Worm (Caenorhabditis elegans) whole organism, young adult: ENCODE data around the gene ZK637.14.

Source experiments
- D2030.7 ChIP-seq: fragments of 200-800 bp; sonication (Bioruptor generic); IDR thresholded peaks from 2 replicates; pipeline ENCODE4 v1.3.6; 2022; ENCODE audit warnings: missing genetic modification reagents, missing genetic modification characterization, missing compliant biosample characterization
- F23B12.7 ChIP-seq: sonication (generic microtip); optimal IDR thresholded peaks from 2 replicates; lab custom pipeline; 2017; ENCODE audit warnings: missing genetic modification characterization, mild to moderate bottlenecking, missing compliant biosample characterization, antibody characterized with exemption, moderate library complexity; ENCODE audit not compliant: insufficient read depth
- F33H1.4 ChIP-seq: fragments of 200-800 bp; sonication (Bioruptor generic); IDR thresholded peaks from 2 replicates; pipeline ENCODE4 v1.3.6; 2022; ENCODE audit warnings: missing genetic modification reagents, missing genetic modification characterization, missing compliant biosample characterization
- F49E8.2 ChIP-seq: sonication (generic microtip); optimal IDR thresholded peaks from 3 replicates; lab custom pipeline; 2017; ENCODE audit warnings: missing genetic modification characterization, mild to moderate bottlenecking, missing compliant biosample characterization, antibody characterized with exemption, moderate library complexity; ENCODE audit not compliant: insufficient read depth
- F52B5.7 ChIP-seq: sonication (generic microtip); optimal IDR thresholded peaks from 2 replicates; lab custom pipeline; 2016; ENCODE audit warnings: mild to moderate bottlenecking, missing genetic modification characterization, missing compliant biosample characterization
- F57A8.1 ChIP-seq: fragments of 200-800 bp; sonication (Bioruptor generic); optimal IDR thresholded peaks from 2 replicates; lab custom pipeline; 2018; ENCODE audit warnings: mild to moderate bottlenecking, missing genetic modification characterization, moderate library complexity, missing compliant biosample characterization
- K12H6.12 ChIP-seq: fragments of 200-800 bp; sonication (Bioruptor generic); optimal IDR thresholded peaks from 2 replicates; lab custom pipeline; 2018; ENCODE audit warnings: mild to moderate bottlenecking, missing genetic modification characterization, missing compliant biosample characterization
- ZK185.1 ChIP-seq: sonication (generic microtip); optimal IDR thresholded peaks from 2 replicates; lab custom pipeline; 2016; ENCODE audit warnings: mild to moderate bottlenecking, missing genetic modification characterization, missing compliant biosample characterization; ENCODE audit not compliant: poor library complexity, severe bottlenecking
- atf-7 ChIP-seq: sonication (generic microtip); optimal IDR thresholded peaks from 2 replicates; lab custom pipeline; 2017; ENCODE audit warnings: mild to moderate bottlenecking, missing genetic modification characterization, missing compliant biosample characterization
- attf-5 ChIP-seq: fragments of 200-800 bp; sonication (Bioruptor generic); optimal IDR thresholded peaks from 2 replicates; lab custom pipeline; 2018; ENCODE audit warnings: mild to moderate bottlenecking, missing genetic modification characterization, missing compliant biosample characterization
- cebp-1 ChIP-seq, 2 experiments: fragments of 200-800 bp in 1 of 2; sonication (Bioruptor generic) in 1 of 2; sonication (generic microtip) in 1 of 2; IDR thresholded peaks in 1 of 2; optimal IDR thresholded peaks in 1 of 2; 2 replicates each; pipeline versions ENCODE4 v1.3.6 to Lab custom; 2017 to 2022; ENCODE audit warnings: missing compliant biosample characterization in 2 of 2, missing genetic modification characterization in 2 of 2, mild to moderate bottlenecking in 1 of 2, missing genetic modification reagents in 1 of 2, moderate library complexity in 1 of 2
- ceh-27 ChIP-seq: fragments of 200-800 bp; sonication (Bioruptor generic); optimal IDR thresholded peaks from 2 replicates; lab custom pipeline; 2018; ENCODE audit warnings: mild to moderate bottlenecking, missing genetic modification characterization, moderate library complexity, missing compliant biosample characterization
- ceh-91 ChIP-seq: fragments of 200-800 bp; sonication (Bioruptor generic); IDR thresholded peaks from 2 replicates; pipeline ENCODE4 v1.3.6; 2022; ENCODE audit warnings: missing genetic modification reagents, missing genetic modification characterization, missing compliant biosample characterization
- dox-1 ChIP-seq: fragments of 200-800 bp; sonication (Bioruptor generic); IDR thresholded peaks from 2 replicates; pipeline ENCODE4 v1.3.6; 2022; ENCODE audit warnings: missing genetic modification reagents, missing genetic modification characterization, missing compliant biosample characterization
- dpl-1 ChIP-seq: fragments of 150-350 bp; optimal IDR thresholded peaks from 2 replicates; lab custom pipeline; 2014; ENCODE audit warnings: missing biosample characterization, missing genetic modification reagents, missing genetic modification characterization
- efl-1 ChIP-seq: fragments of 150-350 bp; optimal IDR thresholded peaks from 2 replicates; lab custom pipeline; 2014; ENCODE audit warnings: missing biosample characterization, missing genetic modification reagents, missing genetic modification characterization
- egrh-3 ChIP-seq: fragments of 200-800 bp; sonication (Bioruptor generic); IDR thresholded peaks from 2 replicates; pipeline ENCODE4 v1.3.6; 2022; ENCODE audit warnings: missing genetic modification reagents, missing genetic modification characterization, missing compliant biosample characterization
- ekl-4 ChIP-seq: fragments of 200-800 bp; sonication (Bioruptor generic); IDR thresholded peaks from 2 replicates; pipeline ENCODE4 v1.3.6; 2022; ENCODE audit warnings: missing genetic modification reagents, missing genetic modification characterization, missing compliant biosample characterization
- him-1 ChIP-seq: sonication (generic microtip); optimal IDR thresholded peaks from 2 replicates; lab custom pipeline; 2016; ENCODE audit warnings: missing genotype, missing genetic modification reagents, missing genetic modification characterization, missing compliant biosample characterization
- hlh-12 ChIP-seq: sonication (generic microtip); optimal IDR thresholded peaks from 2 replicates; lab custom pipeline; 2016; ENCODE audit warnings: missing genetic modification characterization, missing compliant biosample characterization
- hmg-1.2 ChIP-seq: fragments of 200-800 bp; sonication (Bioruptor generic); IDR thresholded peaks from 2 replicates; pipeline ENCODE4 v1.3.6; 2022; ENCODE audit warnings: missing genetic modification reagents, missing genetic modification characterization, missing compliant biosample characterization
- hsf-1 ChIP-seq: fragments of 200-800 bp; sonication (Bioruptor generic); IDR thresholded peaks from 2 replicates; pipeline ENCODE4 v1.3.6; 2022; ENCODE audit warnings: missing genetic modification reagents, missing genetic modification characterization, missing compliant biosample characterization
- lag-1 ChIP-seq: fragments of 200-800 bp; sonication (Bioruptor generic); IDR thresholded peaks from 2 replicates; pipeline ENCODE4 v1.3.6; 2022; ENCODE audit warnings: missing genetic modification reagents, missing genetic modification characterization, missing compliant biosample characterization
- let-526 ChIP-seq: fragments of 200-800 bp; sonication (Bioruptor generic); IDR thresholded peaks from 2 replicates; pipeline ENCODE4 v1.3.6; 2022; ENCODE audit warnings: missing genetic modification reagents, missing genetic modification characterization, missing compliant biosample characterization
- lin-35 ChIP-seq, 3 experiments: fragments of 150-350 bp in 2 of 3; sonication (generic microtip) in 1 of 3; optimal IDR thresholded peaks; 2 replicates each; lab custom pipeline; 2014 to 2018; ENCODE audit warnings: missing biosample characterization in 3 of 3, missing genetic modification characterization in 3 of 3, missing genetic modification reagents in 3 of 3
- lin-54 ChIP-seq: fragments of 200-800 bp; sonication (Bioruptor generic); optimal IDR thresholded peaks from 2 replicates; lab custom pipeline; 2018; ENCODE audit warnings: mild to moderate bottlenecking, missing genetic modification characterization, missing compliant biosample characterization
- lsl-1 ChIP-seq: fragments of 200-800 bp; sonication (Bioruptor generic); optimal IDR thresholded peaks from 2 replicates; lab custom pipeline; 2018; ENCODE audit warnings: mild to moderate bottlenecking, missing genetic modification characterization, moderate library complexity, missing compliant biosample characterization
- madf-10 ChIP-seq: sonication (generic microtip); optimal IDR thresholded peaks from 2 replicates; lab custom pipeline; 2016; ENCODE audit warnings: mild to moderate bottlenecking, missing genetic modification characterization, missing compliant biosample characterization
- madf-3 ChIP-seq: fragments of 200-800 bp; sonication (Bioruptor generic); IDR thresholded peaks from 2 replicates; pipeline ENCODE4 v1.3.6; 2022; ENCODE audit warnings: missing genetic modification reagents, missing genetic modification characterization, missing compliant biosample characterization
- madf-6 ChIP-seq: fragments of 200-800 bp; sonication (Bioruptor generic); IDR thresholded peaks from 2 replicates; pipeline ENCODE4 v1.3.6; 2022; ENCODE audit warnings: missing genetic modification reagents, missing genetic modification characterization, missing compliant biosample characterization
- madf-8 ChIP-seq: fragments of 200-800 bp; sonication (Bioruptor generic); conservative IDR thresholded peaks from 2 replicates; pipeline ENCODE4 v1.3.6; 2022; ENCODE audit warnings: missing genetic modification reagents, missing genetic modification characterization, missing compliant biosample characterization
- mcd-1 ChIP-seq: fragments of 200-800 bp; sonication (Bioruptor generic); IDR thresholded peaks from 2 replicates; pipeline ENCODE4 v1.3.6; 2022; ENCODE audit warnings: missing genetic modification reagents, missing genetic modification characterization, missing compliant biosample characterization
- nhr-80 ChIP-seq: sonication (generic microtip); optimal IDR thresholded peaks from 2 replicates; lab custom pipeline; 2016; ENCODE audit warnings: missing genetic modification characterization, missing compliant biosample characterization
- nhr-90 ChIP-seq: sonication (generic microtip); optimal IDR thresholded peaks from 2 replicates; lab custom pipeline; 2016; ENCODE audit warnings: missing genotype, mild to moderate bottlenecking, missing genetic modification characterization, missing compliant biosample characterization
- pbrm-1 ChIP-seq: fragments of 200-800 bp; sonication (Bioruptor generic); IDR thresholded peaks from 2 replicates; pipeline ENCODE4 v1.3.6; 2022; ENCODE audit warnings: missing genetic modification reagents, missing genetic modification characterization, missing compliant biosample characterization
- rcor-1 ChIP-seq: fragments of 200-800 bp; sonication (Bioruptor generic); IDR thresholded peaks from 2 replicates; pipeline ENCODE4 v1.3.6; 2022; ENCODE audit warnings: missing genetic modification reagents, missing genetic modification characterization, missing compliant biosample characterization
- snpc-4 ChIP-seq, 5 experiments: fragments of 150-350 bp in 1 of 5; sonication (generic microtip) in 4 of 5; optimal IDR thresholded peaks; 2 replicates each; lab custom pipeline; 2014 to 2018; ENCODE audit warnings: missing genetic modification characterization in 5 of 5, missing biosample characterization in 3 of 5, antibody characterized with exemption in 2 of 5, mild to moderate bottlenecking in 2 of 5, missing compliant biosample characterization in 2 of 5, missing genotype in 2 of 5, moderate library complexity in 2 of 5, missing genetic modification reagents in 1 of 5
- sptf-2 ChIP-seq: fragments of 200-800 bp; sonication (Bioruptor generic); optimal IDR thresholded peaks from 2 replicates; lab custom pipeline; 2018; ENCODE audit warnings: mild to moderate bottlenecking, missing genetic modification characterization, missing compliant biosample characterization
- tbp1 ChIP-seq: fragments of 200-800 bp; sonication (Bioruptor generic); optimal IDR thresholded peaks from 2 replicates; lab custom pipeline; 2018; ENCODE audit warnings: mild to moderate bottlenecking, missing genetic modification characterization, missing compliant biosample characterization
- unc-130 ChIP-seq: sonication (generic microtip); optimal IDR thresholded peaks from 2 replicates; lab custom pipeline; 2016; ENCODE audit warnings: missing genetic modification reagents, missing genetic modification characterization, missing compliant biosample characterization
- unc-62 ChIP-seq: fragments of 150-350 bp; optimal IDR thresholded peaks from 2 replicates; lab custom pipeline; 2014; ENCODE audit warnings: missing biosample characterization, missing genetic modification reagents, missing genetic modification characterization
- xnd-1 ChIP-seq: sonication (generic microtip); optimal IDR thresholded peaks from 2 replicates; lab custom pipeline; 2016; ENCODE audit warnings: missing genotype, missing genetic modification reagents, missing genetic modification characterization, missing compliant biosample characterization
- ztf-18 ChIP-seq: sonication (generic microtip); optimal IDR thresholded peaks from 2 replicates; lab custom pipeline; 2016; ENCODE audit warnings: missing genotype, mild to moderate bottlenecking, missing genetic modification characterization, missing compliant biosample characterization

The ZK637.14 gene

DNA sequence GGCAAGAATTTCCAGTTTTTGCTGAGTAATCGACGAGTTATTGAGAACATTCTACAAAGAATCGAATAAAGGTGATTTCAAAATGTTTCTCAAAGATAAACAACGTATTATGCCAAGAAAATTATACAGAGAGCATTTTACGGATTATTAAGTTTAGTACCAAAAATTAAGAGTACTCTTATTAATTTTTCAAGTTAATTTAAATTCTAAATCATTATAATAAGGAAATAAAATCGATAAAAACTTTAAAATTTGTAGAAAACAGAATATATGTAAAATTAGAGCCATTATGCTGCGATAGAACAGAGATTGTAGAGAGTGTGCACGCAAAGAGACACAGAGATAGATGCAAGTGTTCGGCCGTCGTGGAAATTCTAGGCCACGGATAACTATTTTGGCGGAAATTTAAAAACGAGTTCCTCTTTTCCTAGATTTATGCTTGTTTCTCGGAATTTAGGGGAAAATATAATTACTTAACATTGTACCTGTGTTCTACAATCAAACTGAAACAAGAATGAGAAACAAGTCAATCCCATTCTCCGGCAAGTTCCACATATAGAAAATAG, 38.4 kb downstream of the ZK637.14 start, which contains the start of gene F44E2.9:
Gene F44E2.9, minus strand, starts transcription at position 51 of the 566 bp plus-strand sequence.
- TF ChIP-seq ztf-18 (tag; lab: Kevin White, UChicago), result peak; percentile 86
- TF ChIP-seq atf-7, result no peak
- peak; percentile 83; the same call in 1 of the 2 replicates for TF ChIP-seq hmg-1.2 (GFP tag; lab: Robert Waterston, UW)
- TF ChIP-seq madf-6 (GFP tag; lab: Robert Waterston, UW), result peak; percentile 78
- TF ChIP-seq ceh-91 (GFP tag; lab: Robert Waterston, UW), result peak; percentile 41; the same call in 1 of the 2 replicates
- TF ChIP-seq let-526, result no peak
- peak in 2 of 3 experiments; percentile 28 to 75 for TF ChIP-seq lin-35 (GFP tag; optimal IDR thresholded peaks at IDR 0.05; lab: Kevin White, UChicago)
- peak; percentile 57; the same call in 1 of the 2 replicates for TF ChIP-seq pbrm-1 (GFP tag; lab: Robert Waterston, UW)
- TF ChIP-seq D2030.7 (GFP tag; lab: Robert Waterston, UW), result peak; percentile 74
- no peak for TF ChIP-seq F57A8.1
- no peak for TF ChIP-seq F52B5.7 (tag; lab: Kevin White, UChicago)
- peak; percentile 41 for TF ChIP-seq K12H6.12
- peak; percentile 68 for TF ChIP-seq ceh-27 (GFP tag; lab: Kevin White, UChicago)
- 0 out of 2 replicates have a peak, but pooled peaks have one; percentile 38 for TF ChIP-seq ekl-4
- 0 out of 2 replicates have a peak, but pooled peaks have one; percentile 11 for TF ChIP-seq madf-3 (GFP tag; lab: Robert Waterston, UW)
- TF ChIP-seq madf-10, result peak; percentile 17
- no peak for TF ChIP-seq cebp-1 (GFP tag; IDR thresholded peaks at IDR 0.05; lab: Robert Waterston, UW)
- TF ChIP-seq cebp-1 (tag; optimal IDR thresholded peaks at IDR 0.05; lab: Kevin White, UChicago), result peak; percentile 33
- peak; percentile 76 for TF ChIP-seq efl-1 (GFP tag; lab: Kevin White, UChicago)
- TF ChIP-seq mcd-1 (GFP tag; lab: Robert Waterston, UW), result peak; percentile 78
- TF ChIP-seq attf-5 (GFP tag; lab: Kevin White, UChicago), result peak; percentile 55
- no peak for TF ChIP-seq nhr-90 (tag; lab: Kevin White, UChicago)
- no peak for TF ChIP-seq snpc-4 (GFP tag; optimal IDR thresholded peaks at IDR 0.05; lab: Kevin White, UChicago)
- TF ChIP-seq snpc-4 (tag; optimal IDR thresholded peaks at IDR 0.05; lab: Kevin White, UChicago), result peak in 2 of 4 experiments; percentile 11 to 34
- no peak for TF ChIP-seq F49E8.2 (tag; lab: Kevin White, UChicago)
- peak; percentile 93 for TF ChIP-seq lin-54 (GFP tag; lab: Kevin White, UChicago)
- TF ChIP-seq madf-8 (GFP tag; lab: Robert Waterston, UW), result peak; percentile 57
- no peak for TF ChIP-seq egrh-3 (GFP tag; lab: Robert Waterston, UW)
- TF ChIP-seq rcor-1 (GFP tag; lab: Robert Waterston, UW), result 0 out of 2 replicates have a peak, but pooled peaks have one; percentile 19
- TF ChIP-seq dox-1 (GFP tag; lab: Robert Waterston, UW), result peak; percentile 84
- TF ChIP-seq tbp1 (GFP tag; lab: Kevin White, UChicago), result peak; percentile 35
- peak; percentile 79 for TF ChIP-seq dpl-1 (GFP tag; lab: Kevin White, UChicago)
- peak; percentile 16 for TF ChIP-seq F23B12.7 (tag; lab: Kevin White, UChicago)
- TF ChIP-seq ZK185.1 (tag; lab: Kevin White, UChicago), result peak; percentile 57
- peak; percentile 59 for TF ChIP-seq lsl-1 (GFP tag; lab: Kevin White, UChicago)
- no peak for TF ChIP-seq sptf-2 (GFP tag; lab: Kevin White, UChicago)
- TF ChIP-seq lag-1, result no peak
- TF ChIP-seq nhr-80 (tag; lab: Kevin White, UChicago), result peak; percentile 10
- TF ChIP-seq xnd-1 (tag; lab: Kevin White, UChicago), result peak; percentile 34
- 0 out of 2 replicates have a peak, but pooled peaks have one; percentile 49 for TF ChIP-seq hsf-1
- TF ChIP-seq unc-130, result peak; percentile 74
- TF ChIP-seq hlh-12 (tag; lab: Kevin White, UChicago), result no peak
- no peak for TF ChIP-seq unc-62 (GFP tag; lab: Kevin White, UChicago)
- TF ChIP-seq F33H1.4 (GFP tag; lab: Robert Waterston, UW), result peak; percentile 54; the same call in 1 of the 2 replicates
- peak; percentile 1 for TF ChIP-seq him-1 (tag; lab: Kevin White, UChicago)
